Worm (Caenorhabditis elegans): ENCODE results near the gene clec-252.
A peak's percentile ranks its signal among the peaks of the same experiment; 100 is the strongest.

clec-252 gene

DNA sequence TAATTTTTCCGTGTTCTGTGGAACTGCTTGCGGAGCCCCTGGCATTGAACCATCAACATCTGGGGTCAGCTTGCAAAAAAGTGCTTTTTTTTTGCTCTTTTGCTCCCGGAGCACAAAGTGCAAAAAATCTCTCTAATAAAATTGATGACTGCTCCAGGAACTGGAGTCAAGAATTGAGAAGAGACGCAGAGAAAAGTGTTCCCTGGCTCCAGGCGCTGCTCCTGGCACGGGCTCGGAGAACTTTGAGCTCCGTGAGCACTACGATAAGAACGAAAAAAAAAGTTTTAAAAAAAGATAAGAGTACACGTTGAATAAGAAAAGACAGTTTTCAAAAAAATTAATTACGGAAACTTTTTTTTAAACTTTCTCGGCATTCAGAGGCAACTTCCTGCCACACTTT, 34.1 kb upstream of the clec-252 start (continued):
- no peak for TF ChIP-seq Y75B8A.6 (GFP tag; IDR thresholded peaks at IDR 0.05)
- TF ChIP-seq daf-19 (GFP tag; conservative IDR thresholded peaks at IDR 0.05), result no peak
- TF ChIP-seq Y105C5A.15 (GFP tag; IDR thresholded peaks at IDR 0.05), result no peak
- no peak for TF ChIP-seq madf-5 (GFP tag; IDR thresholded peaks at IDR 0.05)
- TF ChIP-seq aly-2 (tag; optimal IDR thresholded peaks at IDR 0.05), result no peak
- no peak for TF ChIP-seq hmg-1.1 (GFP tag; IDR thresholded peaks at IDR 0.05)
- TF ChIP-seq nhr-10 (tag; optimal IDR thresholded peaks at IDR 0.05), result no peak
- TF ChIP-seq cey-2 (tag; optimal IDR thresholded peaks at IDR 0.05; ENCODE audit: borderline replicate concordance, insufficient read depth), result no peak
- no peak for TF ChIP-seq unc-62 (GFP tag; optimal IDR thresholded peaks at IDR 0.05 in 1 of 2)
- TF ChIP-seq unc-62 (tag; optimal IDR thresholded peaks at IDR 0.05), result no peak
- TF ChIP-seq lim-7 (GFP tag; IDR thresholded peaks at IDR 0.05), result no peak
- TF ChIP-seq spr-1 (tag; optimal IDR thresholded peaks at IDR 0.05), result no peak
- peak; percentile 58 for TF ChIP-seq pqm-1 (tag; optimal IDR thresholded peaks at IDR 0.05)
- TF ChIP-seq lin-15B (tag; optimal IDR thresholded peaks at IDR 0.05), result no peak
- no peak for TF ChIP-seq egl-43 (GFP tag; IDR thresholded peaks at IDR 0.05)
- TF ChIP-seq zfp-2 (tag; optimal IDR thresholded peaks at IDR 0.05), result no peak
- TF ChIP-seq mxl-3 (GFP tag; optimal IDR thresholded peaks at IDR 0.05), result no peak
- TF ChIP-seq aha-1 (tag), result no peak
- no peak for TF ChIP-seq vab-7 (GFP tag; IDR thresholded peaks at IDR 0.05)
- no peak for TF ChIP-seq D1046.2 (GFP tag; IDR thresholded peaks at IDR 0.05)
- no peak for TF ChIP-seq nhr-25 (tag; optimal IDR thresholded peaks at IDR 0.05; ENCODE audit: borderline replicate concordance, insufficient read depth)
- no peak for TF ChIP-seq mxl-2 (GFP tag; conservative IDR thresholded peaks at IDR 0.05)
- peak; percentile 87 for TF ChIP-seq dmd-6 (GFP tag; IDR thresholded peaks at IDR 0.05)
- no peak for TF ChIP-seq arid-1 (GFP tag; conservative IDR thresholded peaks at IDR 0.05)
- no peak for TF ChIP-seq tra-1 (GFP tag; IDR thresholded peaks at IDR 0.05)
- no peak for TF ChIP-seq zip-2 (tag; optimal IDR thresholded peaks at IDR 0.05)
- no peak for TF ChIP-seq pha-4 (GFP tag; IDR thresholded peaks at IDR 0.05)
- TF ChIP-seq pha-4 (tag; optimal IDR thresholded peaks at IDR 0.05), result no peak
- TF ChIP-seq nhr-11 (tag; optimal IDR thresholded peaks at IDR 0.05), result no peak
- no peak for TF ChIP-seq T26A8.4 (GFP tag; IDR thresholded peaks at IDR 0.05)
- no peak for TF ChIP-seq nhr-111 (GFP tag; optimal IDR thresholded peaks at IDR 0.05)
- TF ChIP-seq F37D6.2 (tag; optimal IDR thresholded peaks at IDR 0.05), result no peak
- no peak for TF ChIP-seq daf-12 (tag; optimal IDR thresholded peaks at IDR 0.05)
- no peak for TF ChIP-seq snpc-1.2 (GFP tag; IDR thresholded peaks at IDR 0.05)
- no peak for TF ChIP-seq madf-9 (GFP tag; conservative IDR thresholded peaks at IDR 0.05)
- TF ChIP-seq mes-2 (tag; optimal IDR thresholded peaks at IDR 0.05; ENCODE audit: poor library complexity, severe bottlenecking), result no peak
- no peak for TF ChIP-seq ceh-28 (tag; optimal IDR thresholded peaks at IDR 0.05)
- no peak for TF ChIP-seq egl-27 (tag; optimal IDR thresholded peaks at IDR 0.05)
- TF ChIP-seq Y48G9A.11 (GFP tag; IDR thresholded peaks at IDR 0.05), result no peak
- TF ChIP-seq hlh-11 (tag; optimal IDR thresholded peaks at IDR 0.05), result peak; percentile 79
- TF ChIP-seq jun-1 (tag; optimal IDR thresholded peaks at IDR 0.05), result no peak
- TF ChIP-seq ceh-32 (tag; optimal IDR thresholded peaks at IDR 0.05; ENCODE audit: poor library complexity), result no peak
- TF ChIP-seq nhr-237 (tag; optimal IDR thresholded peaks at IDR 0.05), result no peak
- no peak for TF ChIP-seq ctbp-1 (GFP tag; IDR thresholded peaks at IDR 0.05)
- no peak for TF ChIP-seq F10B5.3 (tag; optimal IDR thresholded peaks at IDR 0.05)
- no peak for TF ChIP-seq lin-39 (tag; optimal IDR thresholded peaks at IDR 0.05)
- TF ChIP-seq ceh-20 (GFP tag; IDR thresholded peaks at IDR 0.05), result 0 out of 2 replicates have a peak, but pooled peaks have one; percentile 20
- TF ChIP-seq lin-13 (GFP tag; optimal IDR thresholded peaks at IDR 0.05), result no peak
- TF ChIP-seq nhr-28 (tag; optimal IDR thresholded peaks at IDR 0.05), result peak; percentile 71
- no peak for TF ChIP-seq dpl-1 (GFP tag; optimal IDR thresholded peaks at IDR 0.05)
- TF ChIP-seq fos-1 (tag; optimal IDR thresholded peaks at IDR 0.05), result no peak
- no peak for TF ChIP-seq saeg-2 (GFP tag; IDR thresholded peaks at IDR 0.05)
- no peak for TF ChIP-seq zfp-3 (GFP tag; conservative IDR thresholded peaks at IDR 0.05)
